Worm (Caenorhabditis elegans): ENCODE data around the gene npl-4.1.
A peak's percentile ranks its signal among the peaks of the same experiment; 100 is the strongest.

Gene npl-4.1

ce11 chrII:5594210-5594764 lies 36.9 kb upstream of the npl-4.1 start, which contains the start of gene ttc-4 (continued):
- no peak for TF ChIP-seq dmd-8 (GFP tag; IDR thresholded peaks at IDR 0.05)
- TF ChIP-seq unc-62 (GFP tag; optimal IDR thresholded peaks at IDR 0.05 in 1 of 2), result peak in 1 of 2 experiments; percentile 21
- no peak for TF ChIP-seq unc-62 (tag; optimal IDR thresholded peaks at IDR 0.05)
- no peak for TF ChIP-seq Y5F2A.4 (GFP tag; optimal IDR thresholded peaks at IDR 0.05)
- no peak for TF ChIP-seq aha-1 (tag)
- no peak for TF ChIP-seq daf-8 (GFP tag; IDR thresholded peaks at IDR 0.05)
- TF ChIP-seq Y105C5A.15 (GFP tag; IDR thresholded peaks at IDR 0.05), result no peak
- no peak for TF ChIP-seq ztf-7 (tag; optimal IDR thresholded peaks at IDR 0.05)
- TF ChIP-seq ceh-44 (GFP tag; IDR thresholded peaks at IDR 0.05), result no peak
- TF ChIP-seq zfp-3 (GFP tag; conservative IDR thresholded peaks at IDR 0.05), result no peak
- no peak for TF ChIP-seq saeg-2 (GFP tag; IDR thresholded peaks at IDR 0.05)
- TF ChIP-seq php-3 (GFP tag; IDR thresholded peaks at IDR 0.05), result no peak
- TF ChIP-seq ceh-82 (tag; optimal IDR thresholded peaks at IDR 0.05), result no peak
- peak; percentile 43 for TF ChIP-seq hlh-30 (tag; optimal IDR thresholded peaks at IDR 0.05; ENCODE audit: insufficient read depth)
- no peak for TF ChIP-seq hmg-1.1 (GFP tag; IDR thresholded peaks at IDR 0.05)
- no peak for TF ChIP-seq ama-1 (optimal IDR thresholded peaks at IDR 0.05)
- TF ChIP-seq zag-1 (tag; optimal IDR thresholded peaks at IDR 0.05), result no peak
- no peak for TF ChIP-seq unc-39 (tag; optimal IDR thresholded peaks at IDR 0.05)
- TF ChIP-seq skn-1 (tag; optimal IDR thresholded peaks at IDR 0.05), result no peak
- TF ChIP-seq sdz-12 (GFP tag; optimal IDR thresholded peaks at IDR 0.05), result no peak
- no peak for TF ChIP-seq daf-12 (tag; optimal IDR thresholded peaks at IDR 0.05)
- TF ChIP-seq lin-1 (GFP tag; IDR thresholded peaks at IDR 0.05), result no peak
- TF ChIP-seq lin-38 (GFP tag; IDR thresholded peaks at IDR 0.05), result peak; percentile 91
- TF ChIP-seq tra-1 (GFP tag; IDR thresholded peaks at IDR 0.05), result no peak
- no peak for TF ChIP-seq fos-1 (tag; optimal IDR thresholded peaks at IDR 0.05)
- no peak for TF ChIP-seq nhr-6 (tag; optimal IDR thresholded peaks at IDR 0.05)
- no peak for TF ChIP-seq ceh-28 (tag; optimal IDR thresholded peaks at IDR 0.05)
- TF ChIP-seq dpl-1 (GFP tag; optimal IDR thresholded peaks at IDR 0.05), result peak; percentile 39
- no peak for TF ChIP-seq daf-19 (GFP tag; conservative IDR thresholded peaks at IDR 0.05)
- TF ChIP-seq tag-97 (GFP tag; IDR thresholded peaks at IDR 0.05), result no peak
- TF ChIP-seq daf-16 (GFP tag; optimal IDR thresholded peaks at IDR 0.05), result no peak
- no peak for TF ChIP-seq daf-16 (tag; optimal IDR thresholded peaks at IDR 0.05)
- no peak for TF ChIP-seq D1046.2 (GFP tag; IDR thresholded peaks at IDR 0.05)
- no peak for TF ChIP-seq T26A8.4 (GFP tag; IDR thresholded peaks at IDR 0.05)
- TF ChIP-seq nhr-76 (tag; optimal IDR thresholded peaks at IDR 0.05), result no peak
- TF ChIP-seq mxl-3 (GFP tag; optimal IDR thresholded peaks at IDR 0.05), result no peak
- peak; percentile 25 for TF ChIP-seq T20F7.1 (GFP tag; optimal IDR thresholded peaks at IDR 0.05)
- TF ChIP-seq lsy-2 (tag; optimal IDR thresholded peaks at IDR 0.05), result peak in 1 of 2 experiments; percentile 64
- no peak for TF ChIP-seq lin-39 (tag; optimal IDR thresholded peaks at IDR 0.05)
- TF ChIP-seq gei-8 (GFP tag; optimal IDR thresholded peaks at IDR 0.05), result no peak
- no peak for TF ChIP-seq ceh-32 (tag; optimal IDR thresholded peaks at IDR 0.05; ENCODE audit: poor library complexity)
- peak in 1 of 2 experiments; percentile 0 for TF ChIP-seq mdl-1 (tag; optimal IDR thresholded peaks at IDR 0.05)
- TF ChIP-seq aly-2 (tag; optimal IDR thresholded peaks at IDR 0.05), result no peak
- no peak for TF ChIP-seq mdt-29 (GFP tag; IDR thresholded peaks at IDR 0.05)
- TF ChIP-seq zip-2 (tag; optimal IDR thresholded peaks at IDR 0.05), result no peak
- no peak for TF ChIP-seq F49E8.2 (tag; optimal IDR thresholded peaks at IDR 0.05; ENCODE audit: borderline replicate concordance)
- TF ChIP-seq duxl-1 (tag; optimal IDR thresholded peaks at IDR 0.05; ENCODE audit: poor library complexity), result no peak
- no peak for TF ChIP-seq mxl-2 (GFP tag; conservative IDR thresholded peaks at IDR 0.05)
- TF ChIP-seq ZK337.2 (GFP tag; IDR thresholded peaks at IDR 0.05), result no peak
- peak; percentile 39 for TF ChIP-seq nhr-28 (tag; optimal IDR thresholded peaks at IDR 0.05)
- TF ChIP-seq ceh-62 (tag; optimal IDR thresholded peaks at IDR 0.05), result no peak
- TF ChIP-seq zfp-2 (tag; optimal IDR thresholded peaks at IDR 0.05), result no peak
- TF ChIP-seq madf-9 (GFP tag; conservative IDR thresholded peaks at IDR 0.05), result no peak

All from whole organism, L4 larva.